Worm (Caenorhabditis elegans) whole organism, dauer: ENCODE measurements around the gene zhp-4.

Source experiments
- unc-62 ChIP-seq: sonication (generic microtip); optimal IDR thresholded peaks from 2 replicates; lab custom pipeline; 2017; ENCODE audit warnings: missing biosample characterization, missing genetic modification reagents, missing genetic modification characterization

The zhp-4 gene

ce11 chrV:19116872-19117372 lies 15.3 kb upstream of the zhp-4 start:
- TF ChIP-seq unc-62, result no peak

- no peak for TF ChIP-seq unc-62
These were observed 5.5 kb upstream of the zhp-4 start for ce11 chrV:19107065-19107464.

- TF ChIP-seq unc-62, result no peak
These were observed 2.1 kb downstream of the zhp-4 start for ce11 chrV:19099504-19099903.

ce11 chrV:19090885-19091284 lies 10.7 kb downstream of the zhp-4 start:
- TF ChIP-seq unc-62, result no peak

- no peak for TF ChIP-seq unc-62
These were observed 14.2 kb downstream of the zhp-4 start, which contains the start of gene nhr-145 for ce11 chrV:19087426-19087825. nhr-145 (plus strand) TSS chrV:19087723.

ce11 chrV:19083789-19084188 lies 17.8 kb downstream of the zhp-4 start:
- TF ChIP-seq unc-62, result no peak

ce11 chrV:19082541-19082940 lies 19.0 kb downstream of the zhp-4 start, which contains the start of gene nhr-95:
nhr-95 (minus strand) TSS chrV:19082641.
- no peak for TF ChIP-seq unc-62

- TF ChIP-seq unc-62, result no peak
These were observed 24.8 kb downstream of the zhp-4 start for ce11 chrV:19076835-19077234.

ce11 chrV:19073169-19073568 lies 28.4 kb downstream of the zhp-4 start:
- no peak for TF ChIP-seq unc-62

- TF ChIP-seq unc-62, result no peak
These were observed 32.7 kb downstream of the zhp-4 start for ce11 chrV:19068888-19069287.

ce11 chrV:19063326-19063725 lies 38.3 kb downstream of the zhp-4 start:
- TF ChIP-seq unc-62, result no peak

- no peak for TF ChIP-seq unc-62
These were observed 41.7 kb downstream of the zhp-4 start, which contains the start of gene twk-46 for ce11 chrV:19059873-19060272. twk-46 (plus strand) TSS chrV:19060173.

ce11 chrV:19058086-19058485 lies 43.5 kb downstream of the zhp-4 start:
- TF ChIP-seq unc-62, result no peak

- TF ChIP-seq unc-62, result no peak
These were observed 44.0 kb downstream of the zhp-4 start for ce11 chrV:19057602-19058001.

- TF ChIP-seq unc-62, result no peak
These were observed 48.3 kb downstream of the zhp-4 start for ce11 chrV:19053281-19053680.

ce11 chrV:19051425-19051824 lies 50.2 kb downstream of the zhp-4 start:
- no peak for TF ChIP-seq unc-62

ce11 chrV:19050888-19051287 lies 50.7 kb downstream of the zhp-4 start:
- TF ChIP-seq unc-62, result no peak

- TF ChIP-seq unc-62, result no peak
These were observed 51.1 kb downstream of the zhp-4 start, which contains the start of gene asp-1 for ce11 chrV:19050438-19050837. asp-1 (minus strand) TSS chrV:19050752.
